Worm (Caenorhabditis elegans) whole organism, early embryonic: ENCODE measurements around the gene glb-29.

Experiments used
- ama-1 ChIP-seq: fragments of 150-350 bp; optimal IDR thresholded peaks from 2 replicates; lab custom pipeline; 2014
- ets-7 ChIP-seq: sonication (generic microtip); optimal IDR thresholded peaks from 2 replicates; lab custom pipeline; 2016; ENCODE audit warnings: missing genotype, missing genetic modification characterization, missing compliant biosample characterization
- hmbx-1 ChIP-seq: sonication (generic microtip); optimal IDR thresholded peaks from 2 replicates; lab custom pipeline; 2016; ENCODE audit warnings: mild to moderate bottlenecking, missing genetic modification characterization, missing compliant biosample characterization
- tra-4 ChIP-seq: sonication (generic microtip); optimal IDR thresholded peaks from 2 replicates; lab custom pipeline; 2017; ENCODE audit warnings: missing genetic modification characterization, missing compliant biosample characterization

DNA sequence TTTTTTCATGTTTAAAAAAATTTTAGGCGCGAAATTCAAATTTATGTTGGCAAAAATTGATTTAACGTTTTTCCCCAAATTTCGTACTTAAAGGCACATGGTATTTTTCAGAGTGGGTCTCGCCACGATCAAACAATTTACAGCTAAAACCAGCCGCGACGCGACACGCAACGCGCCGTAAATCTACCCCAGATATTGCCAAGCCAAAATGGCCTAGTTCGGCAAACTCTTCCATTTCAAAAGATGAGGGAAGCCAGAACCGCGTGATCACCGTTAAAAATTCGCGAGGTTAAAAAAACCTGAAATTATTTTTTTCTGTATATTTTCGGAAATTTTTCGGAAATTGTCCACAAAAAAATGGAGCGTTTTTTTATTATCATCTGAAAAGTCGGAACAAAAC, 51.0 kb downstream of the glb-29 start:
- TF ChIP-seq ama-1 (lab: Kevin White, UChicago) (no peak), ets-7 (tag; lab: Kevin White, UChicago) (no peak), tra-4 (tag; lab: Kevin White, UChicago) (no peak), hmbx-1 (tag; lab: Kevin White, UChicago) (no peak)
